Fruit fly (Drosophila melanogaster) whole organism, embryonic: ENCODE results near the gene Syx5.

Experiments used
- E2f2 ChIP-seq: fragments of 200-800 bp; sonication (Bioruptor generic); IDR thresholded peaks from 2 replicates; pipeline ENCODE4 v1.3.6; 2022; ENCODE audit warnings: missing biosample characterization, missing genetic modification characterization
- NK7.1 ChIP-seq: fragments of 200-800 bp; sonication (Bioruptor generic); optimal IDR thresholded peaks from 3 replicates; lab custom pipeline; 2016; ENCODE audit warnings: missing biosample characterization, missing genetic modification characterization
- bigmax ChIP-seq: fragments of 200-800 bp; sonication (Bioruptor generic); optimal IDR thresholded peaks from 2 replicates; lab custom pipeline; 2018; ENCODE audit warnings: missing biosample characterization, mild to moderate bottlenecking, missing genetic modification characterization
- dimm ChIP-seq: fragments of 200-800 bp; sonication (Bioruptor generic); IDR thresholded peaks from 2 replicates; pipeline ENCODE4 v1.3.6; 2022; ENCODE audit warnings: missing biosample characterization, missing genetic modification characterization
- dpn ChIP-seq, 2 experiments: fragments of 200-800 bp; sonication (Bioruptor generic); optimal IDR thresholded peaks; 3 replicates each; lab custom pipeline; 2016; ENCODE audit warnings: missing biosample characterization in 2 of 2, missing genetic modification characterization in 2 of 2
- sens-2 ChIP-seq: fragments of 200-800 bp; sonication (Bioruptor generic); IDR thresholded peaks from 2 replicates; pipeline ENCODE4 v1.3.6; 2022; ENCODE audit warnings: missing biosample characterization, missing genetic modification characterization

- TF ChIP-seq dpn (GFP tag; optimal IDR thresholded peaks at IDR 0.05; lab: Kevin White, UChicago): peak; percentile 89 to 92
- TF ChIP-seq E2f2 (GFP tag; lab: Robert Waterston, UW): peak; percentile 58; the same call in 1 of the 2 replicates
- TF ChIP-seq bigmax (GFP tag; lab: Kevin White, UChicago): peak; percentile 87
- TF ChIP-seq dimm (GFP tag; lab: Robert Waterston, UW): peak; percentile 50; the same call in 1 of the 2 replicates
- TF ChIP-seq sens-2 (GFP tag; lab: Robert Waterston, UW): peak; percentile 52
- TF ChIP-seq NK7.1 (GFP tag; lab: Kevin White, UChicago): peak; percentile 62
Observed at dm6 chr2L:16279774-16280252, 27.3 kb upstream of the Syx5 start.
